Fruit fly (Drosophila melanogaster) whole organism, embryonic: Measurements from ENCODE around the gene CG14537.
A peak's percentile ranks its signal among the peaks of the same experiment; 100 is the strongest.

ENCODE experiments used
- Ada2b ChIP-seq: fragments of 200-800 bp; sonication (Bioruptor generic); IDR thresholded peaks from 2 replicates; pipeline ENCODE4 v1.3.6; 2022; ENCODE audit warnings: missing biosample characterization, missing genetic modification characterization
- BtbVII ChIP-seq: fragments of 200-800 bp; sonication (Bioruptor generic); optimal IDR thresholded peaks from 3 replicates; lab custom pipeline; 2017; ENCODE audit warnings: missing biosample characterization, mild to moderate bottlenecking, missing genetic modification characterization
- C15 ChIP-seq: fragments of 200-800 bp; sonication (Bioruptor generic); IDR thresholded peaks from 3 replicates; pipeline ENCODE4 v1.3.6; 2022; ENCODE audit warnings: missing biosample characterization, missing genetic modification characterization
- CG12744 ChIP-seq: fragments of 200-800 bp; sonication (Bioruptor generic); optimal IDR thresholded peaks from 2 replicates; lab custom pipeline; 2016; ENCODE audit warnings: missing biosample characterization, missing genetic modification characterization
- CG12942 ChIP-seq: fragments of 200-800 bp; sonication (Bioruptor generic); optimal IDR thresholded peaks from 3 replicates; lab custom pipeline; 2016; ENCODE audit warnings: missing biosample characterization, missing genetic modification characterization
- CG13296 ChIP-seq: fragments of 200-800 bp; sonication (Bioruptor generic); optimal IDR thresholded peaks from 3 replicates; lab custom pipeline; 2018; ENCODE audit warnings: missing biosample characterization, mild to moderate bottlenecking, missing genetic modification characterization
- CG13624 ChIP-seq: fragments of 200-800 bp; sonication (Bioruptor generic); optimal IDR thresholded peaks from 2 replicates; lab custom pipeline; 2016; ENCODE audit warnings: missing biosample characterization, missing genetic modification characterization
- CG16779 ChIP-seq: fragments of 200-800 bp; sonication (Bioruptor generic); IDR thresholded peaks from 2 replicates; pipeline ENCODE4 v1.3.6; 2022; ENCODE audit warnings: missing biosample characterization, missing genetic modification characterization
- CG16863 ChIP-seq: fragments of 200-800 bp; sonication (Bioruptor generic); optimal IDR thresholded peaks from 3 replicates; lab custom pipeline; 2016; ENCODE audit warnings: missing biosample characterization, missing genetic modification characterization
- CG2889 ChIP-seq: fragments of 200-800 bp; sonication (Bioruptor generic); IDR thresholded peaks from 3 replicates; pipeline ENCODE4 v1.3.6; 2022; ENCODE audit warnings: missing biosample characterization, missing genetic modification characterization
- CG32532 ChIP-seq: fragments of 200-800 bp; sonication (Bioruptor generic); IDR thresholded peaks from 2 replicates; pipeline ENCODE4 v1.3.6; 2022; ENCODE audit warnings: missing biosample characterization, missing genetic modification characterization
- CG3281 ChIP-seq: fragments of 200-800 bp; sonication (Bioruptor generic); optimal IDR thresholded peaks from 3 replicates; lab custom pipeline; 2017; ENCODE audit warnings: missing biosample characterization, mild to moderate bottlenecking, missing genetic modification characterization
- CG3407 ChIP-seq: fragments of 200-800 bp; sonication (Bioruptor generic); optimal IDR thresholded peaks from 2 replicates; lab custom pipeline; 2018; ENCODE audit warnings: missing biosample characterization, mild to moderate bottlenecking, missing genetic modification characterization
- CG3847 ChIP-seq: fragments of 200-800 bp; sonication (Bioruptor generic); IDR thresholded peaks from 2 replicates; pipeline ENCODE4 v1.3.6; 2022; ENCODE audit warnings: missing biosample characterization, missing genetic modification characterization
- CG7372 ChIP-seq: fragments of 200-800 bp; sonication (Bioruptor generic); IDR thresholded peaks from 2 replicates; pipeline ENCODE4 v1.3.6; 2022; ENCODE audit warnings: missing biosample characterization, missing genetic modification characterization
- CG7745 ChIP-seq: fragments of 200-800 bp; sonication (Bioruptor generic); optimal IDR thresholded peaks from 2 replicates; lab custom pipeline; 2018; ENCODE audit warnings: missing biosample characterization, mild to moderate bottlenecking, missing genetic modification characterization, moderate library complexity
- CG8281 ChIP-seq: fragments of 200-800 bp; sonication (Bioruptor generic); optimal IDR thresholded peaks from 2 replicates; lab custom pipeline; 2018; ENCODE audit warnings: missing biosample characterization, mild to moderate bottlenecking, missing genetic modification characterization, moderate library complexity
- CG8388 ChIP-seq: fragments of 200-800 bp; sonication (Bioruptor generic); optimal IDR thresholded peaks from 2 replicates; lab custom pipeline; 2019; ENCODE audit warnings: missing biosample characterization, mild to moderate bottlenecking, missing genetic modification characterization, moderate library complexity
- CG9932 ChIP-seq: fragments of 200-800 bp; sonication (Bioruptor generic); IDR thresholded peaks from 2 replicates; pipeline ENCODE4 v1.3.6; 2022; ENCODE audit warnings: missing biosample characterization, missing genetic modification characterization
- CoRest ChIP-seq: fragments of 200-800 bp; sonication (Bioruptor generic); optimal IDR thresholded peaks from 3 replicates; lab custom pipeline; 2018; ENCODE audit warnings: missing biosample characterization, mild to moderate bottlenecking, missing genetic modification characterization, moderate library complexity
- D ChIP-seq, 2 experiments: fragments of 200-800 bp in 1 of 2; fragments of >200 bp in 1 of 2; sonication (Bioruptor generic) in 1 of 2; optimal IDR thresholded peaks; 2 replicates in 1 of 2; 3 replicates in 1 of 2; lab custom pipeline; 2017; ENCODE audit warnings: mild to moderate bottlenecking in 1 of 2, missing biosample characterization in 1 of 2, missing genetic modification characterization in 1 of 2, missing genetic modification reagents in 1 of 2
- Dad ChIP-seq: fragments of 200-800 bp; sonication (Bioruptor generic); optimal IDR thresholded peaks from 3 replicates; lab custom pipeline; 2016; ENCODE audit warnings: missing biosample characterization, missing genetic modification characterization
- Doc3 ChIP-seq: fragments of 200-800 bp; sonication (Bioruptor generic); IDR thresholded peaks from 3 replicates; pipeline ENCODE4 v1.3.6; 2022; ENCODE audit warnings: missing biosample characterization, missing genetic modification characterization; ENCODE audit not compliant: partially characterized antibody
- Lim3 ChIP-seq: fragments of 200-800 bp; sonication (Bioruptor generic); IDR thresholded peaks from 2 replicates; pipeline ENCODE4 v1.3.6; 2022; ENCODE audit warnings: missing biosample characterization, missing genetic modification characterization
- Mes4 ChIP-seq: fragments of 200-800 bp; sonication (Bioruptor generic); optimal IDR thresholded peaks from 2 replicates; lab custom pipeline; 2016; ENCODE audit warnings: missing biosample characterization, missing genetic modification characterization
- Opbp ChIP-seq: fragments of 200-800 bp; sonication (Bioruptor generic); IDR thresholded peaks from 3 replicates; pipeline ENCODE4 v1.3.6; 2022; ENCODE audit warnings: missing biosample characterization, missing genetic modification characterization; ENCODE audit not compliant: partially characterized antibody
- Six4 ChIP-seq: fragments of 200-800 bp; sonication (Bioruptor generic); optimal IDR thresholded peaks from 2 replicates; lab custom pipeline; 2016; ENCODE audit warnings: missing biosample characterization, missing genetic modification characterization
- Sry-δ ChIP-seq: fragments of 200-800 bp; sonication (Bioruptor generic); optimal IDR thresholded peaks from 2 replicates; lab custom pipeline; 2016; ENCODE audit warnings: missing biosample characterization, missing genetic modification characterization
- Xrp1 ChIP-seq: fragments of 200-800 bp; sonication (Bioruptor generic); IDR thresholded peaks from 2 replicates; pipeline ENCODE4 v1.3.6; 2022; ENCODE audit warnings: missing biosample characterization, missing genetic modification characterization
- ara ChIP-seq: fragments of 200-800 bp; sonication (Bioruptor generic); IDR thresholded peaks from 2 replicates; pipeline ENCODE4 v1.3.6; 2022; ENCODE audit warnings: missing biosample characterization, missing genetic modification characterization
- az2 ChIP-seq: fragments of 200-800 bp; sonication (Bioruptor generic); optimal IDR thresholded peaks from 3 replicates; lab custom pipeline; 2016; ENCODE audit warnings: missing biosample characterization, missing genetic modification characterization
- br ChIP-seq: fragments of >200 bp; optimal IDR thresholded peaks from 2 replicates; lab custom pipeline; 2017
- cg ChIP-seq: fragments of 200-800 bp; sonication (Bioruptor generic); optimal IDR thresholded peaks from 3 replicates; lab custom pipeline; 2019; ENCODE audit warnings: missing biosample characterization, mild to moderate bottlenecking, missing genetic modification characterization, moderate library complexity
- dm ChIP-seq: fragments of 200-800 bp; sonication (Bioruptor generic); optimal IDR thresholded peaks from 3 replicates; lab custom pipeline; 2016; ENCODE audit warnings: missing biosample characterization, missing genetic modification characterization
- fd96Cb ChIP-seq: fragments of 200-800 bp; sonication (Bioruptor generic); optimal IDR thresholded peaks from 2 replicates; lab custom pipeline; 2018; ENCODE audit warnings: missing biosample characterization, mild to moderate bottlenecking, missing genetic modification characterization, moderate library complexity
- gem ChIP-seq: fragments of 200-800 bp; sonication (Bioruptor generic); optimal IDR thresholded peaks from 2 replicates; lab custom pipeline; 2019; ENCODE audit warnings: missing biosample characterization, mild to moderate bottlenecking, missing genetic modification characterization, moderate library complexity
- gsb ChIP-seq: fragments of 200-800 bp; sonication (Bioruptor generic); IDR thresholded peaks from 2 replicates; pipeline ENCODE4 v1.3.6; 2022; ENCODE audit warnings: missing biosample characterization, missing genetic modification characterization
- hb ChIP-seq: fragments of 200-800 bp; sonication (Bioruptor generic); IDR thresholded peaks from 3 replicates; pipeline ENCODE4 v1.3.6; 2022; ENCODE audit warnings: missing biosample characterization, missing genetic modification characterization; ENCODE audit not compliant: partially characterized antibody
- hth ChIP-seq: fragments of >200 bp; optimal IDR thresholded peaks from 2 replicates; lab custom pipeline; 2017; ENCODE audit warnings: inconsistent platforms
- kay ChIP-seq: fragments of 200-800 bp; sonication (Bioruptor generic); optimal IDR thresholded peaks from 2 replicates; lab custom pipeline; 2016; ENCODE audit warnings: missing biosample characterization, missing genetic modification characterization
- klu ChIP-seq: fragments of 200-800 bp; sonication (Bioruptor generic); IDR thresholded peaks from 2 replicates; pipeline ENCODE4 v1.3.6; 2022; ENCODE audit warnings: missing biosample characterization, missing genetic modification characterization
- onecut ChIP-seq: fragments of 200-800 bp; sonication (Bioruptor generic); IDR thresholded peaks from 2 replicates; pipeline ENCODE4 v1.3.6; 2022; ENCODE audit warnings: missing biosample characterization, missing genetic modification characterization
- p53 ChIP-seq: fragments of 200-800 bp; sonication (Bioruptor generic); optimal IDR thresholded peaks from 2 replicates; lab custom pipeline; 2016; ENCODE audit warnings: missing biosample characterization, missing genetic modification characterization
- pros ChIP-seq: fragments of 200-800 bp; sonication (Bioruptor generic); optimal IDR thresholded peaks from 3 replicates; lab custom pipeline; 2019; ENCODE audit warnings: missing biosample characterization, mild to moderate bottlenecking, missing genetic modification characterization, moderate library complexity
- psq ChIP-seq: fragments of 200-800 bp; sonication (Bioruptor generic); optimal IDR thresholded peaks from 2 replicates; lab custom pipeline; 2017; ENCODE audit warnings: missing biosample characterization, missing genetic modification characterization
- ro ChIP-seq: fragments of 200-800 bp; sonication (Bioruptor generic); IDR thresholded peaks from 2 replicates; pipeline ENCODE4 v1.3.6; 2022; ENCODE audit warnings: missing biosample characterization, missing genetic modification characterization
- row ChIP-seq: fragments of 200-800 bp; sonication (Bioruptor generic); IDR thresholded peaks from 3 replicates; pipeline ENCODE4 v1.3.6; 2022; ENCODE audit warnings: missing biosample characterization, missing genetic modification characterization
- slou ChIP-seq: fragments of 200-800 bp; sonication (Bioruptor generic); optimal IDR thresholded peaks from 3 replicates; lab custom pipeline; 2016; ENCODE audit warnings: missing biosample characterization, missing genetic modification characterization
- tin ChIP-seq: fragments of 200-800 bp; sonication (Bioruptor generic); optimal IDR thresholded peaks from 3 replicates; lab custom pipeline; 2016; ENCODE audit warnings: missing biosample characterization, missing genetic modification characterization
- tll ChIP-seq, 2 experiments: fragments of 200-800 bp in 1 of 2; fragments of >200 bp in 1 of 2; sonication (Bioruptor generic) in 1 of 2; optimal IDR thresholded peaks; 2 replicates each; lab custom pipeline; 2017 to 2019; ENCODE audit warnings: missing biosample characterization in 2 of 2, missing genetic modification characterization in 2 of 2, mild to moderate bottlenecking in 1 of 2, moderate library complexity in 1 of 2
- trem ChIP-seq: fragments of 200-800 bp; optimal IDR thresholded peaks from 3 replicates; lab custom pipeline; 2019; ENCODE audit warnings: missing biosample characterization, mild to moderate bottlenecking, missing genetic modification characterization, moderate library complexity
- vnd ChIP-seq: fragments of 200-800 bp; sonication (Bioruptor generic); IDR thresholded peaks from 3 replicates; pipeline ENCODE4 v1.3.6; 2022; ENCODE audit warnings: missing biosample characterization, missing genetic modification characterization; ENCODE audit not compliant: partially characterized antibody

Gene CG14537

DNA sequence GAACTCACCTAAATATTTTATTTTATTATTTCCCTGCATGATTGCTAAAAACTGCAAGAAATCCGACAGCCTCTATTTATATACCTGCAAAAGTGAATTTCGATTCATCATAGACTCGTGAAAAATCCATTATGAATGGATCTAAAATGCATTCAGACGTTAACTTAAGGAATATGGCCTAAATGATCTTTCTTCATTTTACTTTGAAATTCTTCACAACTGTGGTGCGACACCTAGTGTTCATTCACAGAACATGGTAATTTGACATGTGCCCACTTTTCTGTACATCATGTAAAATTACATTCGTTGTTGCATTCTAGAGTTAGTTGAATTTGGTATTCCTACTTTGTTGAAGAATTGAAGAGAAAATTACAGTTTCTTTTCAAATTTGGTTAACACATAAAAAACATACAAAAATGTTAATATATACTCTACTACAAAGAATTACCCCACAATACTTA lies 50.4 kb downstream of the CG14537 start, which contains the start of gene Spn28Db (continued):
- no peak for TF ChIP-seq CoRest
- no peak for TF ChIP-seq onecut
- TF ChIP-seq psq, result no peak
- TF ChIP-seq Six4 (GFP tag; lab: Kevin White, UChicago), result no peak
- TF ChIP-seq CG3407, result no peak
- TF ChIP-seq Dad (GFP tag; lab: Kevin White, UChicago), result no peak
- peak; percentile 76; the same call in 2 of the 3 replicates for TF ChIP-seq Opbp
- TF ChIP-seq D (optimal IDR thresholded peaks at IDR 0.05; lab: Kevin White, UChicago), result no peak
- TF ChIP-seq D (GFP tag; optimal IDR thresholded peaks at IDR 0.05; lab: Kevin White, UChicago), result no peak
- no peak for TF ChIP-seq gsb (GFP tag; lab: Robert Waterston, UW)
- TF ChIP-seq slou, result peak; percentile 16
- no peak for TF ChIP-seq hb (GFP tag; lab: Robert Waterston, UW)
- no peak for TF ChIP-seq gem (tag; lab: Kevin White, UChicago)
- TF ChIP-seq hth (lab: Kevin White, UChicago), result no peak
- TF ChIP-seq klu (GFP tag; lab: Robert Waterston, UW), result no peak
- TF ChIP-seq fd96Cb (tag; lab: Kevin White, UChicago), result no peak
- no peak for TF ChIP-seq trem
- TF ChIP-seq p53 (GFP tag; lab: Kevin White, UChicago), result no peak
- TF ChIP-seq CG12744 (GFP tag; lab: Kevin White, UChicago), result no peak
- TF ChIP-seq Xrp1 (GFP tag; lab: Robert Waterston, UW), result no peak
- TF ChIP-seq br (lab: Kevin White, UChicago), result no peak
- no peak for TF ChIP-seq Mes4
- TF ChIP-seq C15, result no peak
- TF ChIP-seq CG13296 (GFP tag; lab: Kevin White, UChicago), result no peak
- no peak for TF ChIP-seq Lim3 (GFP tag; lab: Robert Waterston, UW)
- no peak for TF ChIP-seq Doc3
- TF ChIP-seq BtbVII (GFP tag; lab: Kevin White, UChicago), result no peak
- TF ChIP-seq row, result no peak
- TF ChIP-seq CG3847 (GFP tag; lab: Robert Waterston, UW), result no peak
- TF ChIP-seq CG7745 (tag; lab: Kevin White, UChicago), result no peak
- TF ChIP-seq tll (GFP tag; optimal IDR thresholded peaks at IDR 0.05; lab: Kevin White, UChicago), result no peak
- no peak for TF ChIP-seq vnd (GFP tag; lab: Robert Waterston, UW)
- no peak for TF ChIP-seq cg (GFP tag; lab: Kevin White, UChicago)
- no peak for TF ChIP-seq Ada2b (GFP tag; lab: Robert Waterston, UW)
- TF ChIP-seq CG7372, result no peak
- no peak for TF ChIP-seq tin (GFP tag; lab: Kevin White, UChicago)
- TF ChIP-seq CG16779 (GFP tag; lab: Robert Waterston, UW), result no peak
- no peak for TF ChIP-seq az2 (GFP tag; lab: Kevin White, UChicago)
- no peak for TF ChIP-seq kay (GFP tag; lab: Kevin White, UChicago)
- TF ChIP-seq ara, result no peak
- peak; percentile 14; the same call in 1 of the 2 replicates for TF ChIP-seq CG32532 (GFP tag; lab: Robert Waterston, UW)
- TF ChIP-seq CG8388 (GFP tag; lab: Kevin White, UChicago), result no peak
- no peak for TF ChIP-seq CG8281 (tag; lab: Kevin White, UChicago)
- no peak for TF ChIP-seq CG3281 (GFP tag; lab: Kevin White, UChicago)
- no peak for TF ChIP-seq CG12942 (GFP tag; lab: Kevin White, UChicago)
- TF ChIP-seq dm (GFP tag; lab: Kevin White, UChicago), result no peak
- TF ChIP-seq ro (GFP tag; lab: Robert Waterston, UW), result no peak
- TF ChIP-seq Sry-δ (GFP tag; lab: Kevin White, UChicago), result no peak
- TF ChIP-seq pros (GFP tag; lab: Kevin White, UChicago), result no peak
- TF ChIP-seq CG13624 (GFP tag; lab: Kevin White, UChicago), result peak; percentile 34
- no peak for TF ChIP-seq CG2889 (GFP tag; lab: Robert Waterston, UW)
- no peak for TF ChIP-seq CG16863 (GFP tag; lab: Kevin White, UChicago)
- TF ChIP-seq CG9932 (GFP tag; lab: Robert Waterston, UW), result no peak
